Worm (Caenorhabditis elegans) whole organism, late embryonic: ENCODE measurements around the gene srx-116.

Experiments used
- K02D7.2 ChIP-seq: sonication (generic microtip); optimal IDR thresholded peaks from 2 replicates; lab custom pipeline; 2017; ENCODE audit warnings: mild to moderate bottlenecking, missing genetic modification characterization, missing compliant biosample characterization
- Y22D7AL.16 ChIP-seq: sonication (generic microtip); optimal IDR thresholded peaks from 2 replicates; lab custom pipeline; 2016; ENCODE audit warnings: missing genetic modification characterization, missing compliant biosample characterization
- ceh-45 ChIP-seq: fragments of 200-800 bp; sonication (Bioruptor generic); IDR thresholded peaks from 2 replicates; pipeline ENCODE4 v1.3.6; 2022; ENCODE audit warnings: missing genetic modification reagents, missing genetic modification characterization, missing compliant biosample characterization
- dmd-4 ChIP-seq: sonication (generic microtip); optimal IDR thresholded peaks from 2 replicates; lab custom pipeline; 2016; ENCODE audit warnings: borderline replicate concordance, missing genetic modification characterization, missing compliant biosample characterization
- fkh-10 ChIP-seq: fragments of 150-350 bp; optimal IDR thresholded peaks from 2 replicates; lab custom pipeline; 2014; ENCODE audit warnings: missing biosample characterization, missing genetic modification reagents, missing genetic modification characterization
- hlh-30 ChIP-seq: sonication (generic microtip); optimal IDR thresholded peaks from 2 replicates; lab custom pipeline; 2017; ENCODE audit warnings: antibody characterized with exemption, missing genetic modification characterization, missing compliant biosample characterization; ENCODE audit not compliant: insufficient read depth
- nfya-1 ChIP-seq: sonication (generic microtip); optimal IDR thresholded peaks from 2 replicates; lab custom pipeline; 2017; ENCODE audit warnings: missing genetic modification characterization, mild to moderate bottlenecking, missing compliant biosample characterization, antibody characterized with exemption, moderate library complexity
- nhr-11 ChIP-seq: fragments of 150-350 bp; optimal IDR thresholded peaks from 2 replicates; lab custom pipeline; 2014; ENCODE audit warnings: missing biosample characterization, missing genetic modification characterization
- pag-3 ChIP-seq: sonication (generic microtip); optimal IDR thresholded peaks from 2 replicates; lab custom pipeline; 2016; ENCODE audit warnings: missing compliant biosample characterization, missing genetic modification characterization, borderline replicate concordance
- pat-9 ChIP-seq: fragments of 200-800 bp; sonication (Bioruptor generic); optimal IDR thresholded peaks from 2 replicates; lab custom pipeline; 2018; ENCODE audit warnings: mild to moderate bottlenecking, missing genetic modification characterization, moderate library complexity, missing compliant biosample characterization
- pros-1 ChIP-seq: fragments of 150-350 bp; optimal IDR thresholded peaks from 2 replicates; lab custom pipeline; 2014; ENCODE audit warnings: missing biosample characterization, missing genetic modification reagents, missing genetic modification characterization
- tbx-2 ChIP-seq: sonication (generic microtip); optimal IDR thresholded peaks from 2 replicates; lab custom pipeline; 2016; ENCODE audit warnings: missing genetic modification characterization, missing compliant biosample characterization
- unc-55 ChIP-seq: sonication (generic microtip); optimal IDR thresholded peaks from 2 replicates; lab custom pipeline; 2017; ENCODE audit warnings: missing biosample characterization, missing genetic modification reagents, missing genetic modification characterization
- unc-86 ChIP-seq: sonication (generic microtip); optimal IDR thresholded peaks from 2 replicates; lab custom pipeline; 2016; ENCODE audit warnings: missing genetic modification characterization, missing compliant biosample characterization

ce11 chrV:12706511-12706910 lies 35.8 kb downstream of the srx-116 start:
- TF ChIP-seq pros-1 (tag; lab: Kevin White, UChicago) (no peak), nfya-1 (tag; lab: Kevin White, UChicago) (no peak), K02D7.2 (tag; lab: Kevin White, UChicago) (no peak), nhr-11 (tag; lab: Kevin White, UChicago) (no peak), fkh-10 (GFP tag; lab: Kevin White, UChicago) (no peak), pag-3 (no peak), unc-55 (no peak), dmd-4 (tag; lab: Kevin White, UChicago) (no peak), hlh-30 (tag; lab: Kevin White, UChicago) (no peak), pat-9 (tag; lab: Kevin White, UChicago) (no peak), Y22D7AL.16 (tag; lab: Kevin White, UChicago) (no peak), ceh-45 (no peak), tbx-2 (tag; lab: Kevin White, UChicago) (no peak), unc-86 (tag; lab: Kevin White, UChicago) (no peak)
